Worm (Caenorhabditis elegans) whole organism, early embryonic: ENCODE data around the gene srx-125.

Source experiments
- B0310.2 ChIP-seq: sonication (generic microtip); optimal IDR thresholded peaks from 2 replicates; lab custom pipeline; 2016; ENCODE audit warnings: mild to moderate bottlenecking, missing genetic modification characterization, missing compliant biosample characterization
- F13C5.2 ChIP-seq: sonication (generic microtip); optimal IDR thresholded peaks from 2 replicates; lab custom pipeline; 2017; ENCODE audit warnings: mild to moderate bottlenecking, missing genetic modification characterization, inconsistent platforms, missing compliant biosample characterization
- aly-1 ChIP-seq: sonication (generic microtip); optimal IDR thresholded peaks from 2 replicates; lab custom pipeline; 2016; ENCODE audit warnings: missing genetic modification characterization, missing compliant biosample characterization
- ama-1 ChIP-seq: fragments of 150-350 bp; optimal IDR thresholded peaks from 2 replicates; lab custom pipeline; 2014
- ceh-13 ChIP-seq: fragments of 200-800 bp; sonication (Bioruptor generic); optimal IDR thresholded peaks from 2 replicates; lab custom pipeline; 2018; ENCODE audit warnings: mild to moderate bottlenecking, missing genetic modification characterization, missing compliant biosample characterization
- ceh-36 ChIP-seq: sonication (generic microtip); optimal IDR thresholded peaks from 2 replicates; lab custom pipeline; 2016; ENCODE audit warnings: missing genetic modification characterization, inconsistent platforms, missing compliant biosample characterization
- ets-7 ChIP-seq: sonication (generic microtip); optimal IDR thresholded peaks from 2 replicates; lab custom pipeline; 2016; ENCODE audit warnings: missing genotype, missing genetic modification characterization, missing compliant biosample characterization
- flt-1 ChIP-seq: fragments of 200-800 bp; sonication (Bioruptor generic); IDR thresholded peaks from 2 replicates; pipeline ENCODE4 v1.3.6; 2022; ENCODE audit warnings: missing genetic modification characterization, missing compliant biosample characterization
- hmbx-1 ChIP-seq: sonication (generic microtip); optimal IDR thresholded peaks from 2 replicates; lab custom pipeline; 2016; ENCODE audit warnings: mild to moderate bottlenecking, missing genetic modification characterization, missing compliant biosample characterization
- hmg-4 ChIP-seq: fragments of 200-800 bp; sonication (Bioruptor generic); optimal IDR thresholded peaks from 2 replicates; lab custom pipeline; 2018; ENCODE audit warnings: mild to moderate bottlenecking, missing genetic modification characterization, missing compliant biosample characterization
- hnd-1 ChIP-seq: sonication (generic microtip); optimal IDR thresholded peaks from 2 replicates; lab custom pipeline; 2016; ENCODE audit warnings: missing genetic modification characterization, missing compliant biosample characterization
- pes-1 ChIP-seq: fragments of 200-800 bp; sonication (Bioruptor generic); IDR thresholded peaks from 2 replicates; pipeline ENCODE4 v1.3.6; 2022; ENCODE audit warnings: missing genetic modification reagents, missing genetic modification characterization, missing compliant biosample characterization
- scrt-1 ChIP-seq: fragments of 200-800 bp; sonication (Bioruptor generic); IDR thresholded peaks from 2 replicates; pipeline ENCODE4 v1.3.6; 2022; ENCODE audit warnings: missing genetic modification characterization, missing compliant biosample characterization
- sea-1 ChIP-seq: fragments of 200-800 bp; sonication (Bioruptor generic); conservative IDR thresholded peaks from 2 replicates; pipeline ENCODE4 v1.3.6; 2022; ENCODE audit warnings: missing genetic modification characterization, missing compliant biosample characterization
- tbx-11 ChIP-seq: fragments of 200-800 bp; sonication (Bioruptor generic); IDR thresholded peaks from 2 replicates; pipeline ENCODE4 v1.3.6; 2022; ENCODE audit warnings: missing genetic modification characterization, missing compliant biosample characterization
- tbx-37 ChIP-seq: fragments of 200-800 bp; sonication (Bioruptor generic); conservative IDR thresholded peaks from 2 replicates; pipeline ENCODE4 v1.3.6; 2022; ENCODE audit warnings: missing genetic modification reagents, missing genetic modification characterization, missing compliant biosample characterization
- tra-4 ChIP-seq: sonication (generic microtip); optimal IDR thresholded peaks from 2 replicates; lab custom pipeline; 2017; ENCODE audit warnings: missing genetic modification characterization, missing compliant biosample characterization

srx-125 gene

ce11 chrV:13334447-13334846 lies 32.7 kb upstream of the srx-125 start:
- no peak for TF ChIP-seq hmbx-1 (tag; lab: Kevin White, UChicago)
- TF ChIP-seq scrt-1 (GFP tag; lab: Robert Waterston, UW) = no peak
- no peak for TF ChIP-seq F13C5.2 (tag; lab: Kevin White, UChicago)
- no peak for TF ChIP-seq hmg-4
- TF ChIP-seq hnd-1 = no peak
- no peak for TF ChIP-seq sea-1
- TF ChIP-seq ets-7 (tag; lab: Kevin White, UChicago) = no peak
- TF ChIP-seq pes-1 (GFP tag; lab: Robert Waterston, UW) = no peak
- no peak for TF ChIP-seq ceh-13 (GFP tag; lab: Kevin White, UChicago)
- no peak for TF ChIP-seq ceh-36 (tag; lab: Kevin White, UChicago)
- TF ChIP-seq flt-1 (GFP tag; lab: Robert Waterston, UW) = no peak
- TF ChIP-seq tbx-11 (GFP tag; lab: Robert Waterston, UW) = no peak
- TF ChIP-seq aly-1 (tag; lab: Kevin White, UChicago) = no peak
- no peak for TF ChIP-seq B0310.2 (tag; lab: Kevin White, UChicago)
- no peak for TF ChIP-seq tbx-37
- no peak for TF ChIP-seq tra-4 (tag; lab: Kevin White, UChicago)
- TF ChIP-seq ama-1 (lab: Kevin White, UChicago) = no peak

- no peak for TF ChIP-seq flt-1 (GFP tag; lab: Robert Waterston, UW)
- TF ChIP-seq tra-4 (tag; lab: Kevin White, UChicago) = no peak
- no peak for TF ChIP-seq B0310.2 (tag; lab: Kevin White, UChicago)
- no peak for TF ChIP-seq hmg-4
- no peak for TF ChIP-seq hmbx-1 (tag; lab: Kevin White, UChicago)
- no peak for TF ChIP-seq F13C5.2 (tag; lab: Kevin White, UChicago)
Observed at ce11 chrV:13335883-13336419, 31.2 kb upstream of the srx-125 start, which contains the start of gene C50B6.9. Gene C50B6.9, plus strand, starts transcription at chrV:13336369.

- TF ChIP-seq ceh-13 (GFP tag; lab: Kevin White, UChicago) (no peak), B0310.2 (tag; lab: Kevin White, UChicago) (no peak), hnd-1 (no peak), tbx-37 (no peak), sea-1 (no peak), tbx-11 (GFP tag; lab: Robert Waterston, UW) (no peak), hmbx-1 (tag; lab: Kevin White, UChicago) (no peak), hmg-4 (no peak), ets-7 (tag; lab: Kevin White, UChicago) (no peak), flt-1 (GFP tag; lab: Robert Waterston, UW) (no peak), ama-1 (lab: Kevin White, UChicago) (no peak), tra-4 (tag; lab: Kevin White, UChicago) (no peak), pes-1 (GFP tag; lab: Robert Waterston, UW) (no peak), aly-1 (tag; lab: Kevin White, UChicago) (no peak), scrt-1 (GFP tag; lab: Robert Waterston, UW) (no peak)
Observed at ce11 chrV:13338037-13338436, 29.1 kb upstream of the srx-125 start.

- TF ChIP-seq hmg-4 (no peak), F13C5.2 (tag; lab: Kevin White, UChicago) (no peak), tbx-11 (GFP tag; lab: Robert Waterston, UW) (no peak), B0310.2 (tag; lab: Kevin White, UChicago) (no peak), flt-1 (GFP tag; lab: Robert Waterston, UW) (no peak), scrt-1 (GFP tag; lab: Robert Waterston, UW) (no peak)
Observed at ce11 chrV:13339633-13340290, 27.4 kb upstream of the srx-125 start, which contains the start of the genes str-4 and lgc-48. Gene str-4, minus strand, starts transcription at chrV:13339733. Gene lgc-48, plus strand, starts transcription at chrV:13340240.

ce11 chrV:13342235-13342634 lies 24.9 kb upstream of the srx-125 start:
- TF ChIP-seq B0310.2 (tag; lab: Kevin White, UChicago) (no peak), hmg-4 (no peak)

ce11 chrV:13345867-13346328 lies 21.2 kb upstream of the srx-125 start, which contains the start of gene twk-43:
Gene twk-43, plus strand, starts transcription at chrV:13346278.
- TF ChIP-seq ceh-13 (GFP tag; lab: Kevin White, UChicago) = no peak
- no peak for TF ChIP-seq flt-1 (GFP tag; lab: Robert Waterston, UW)

- no peak for TF ChIP-seq ama-1 (lab: Kevin White, UChicago)
- no peak for TF ChIP-seq hmbx-1 (tag; lab: Kevin White, UChicago)
- no peak for TF ChIP-seq tra-4 (tag; lab: Kevin White, UChicago)
- no peak for TF ChIP-seq B0310.2 (tag; lab: Kevin White, UChicago)
- TF ChIP-seq hnd-1 = no peak
- TF ChIP-seq sea-1 = no peak
- no peak for TF ChIP-seq ets-7 (tag; lab: Kevin White, UChicago)
- TF ChIP-seq F13C5.2 (tag; lab: Kevin White, UChicago) = no peak
- TF ChIP-seq tbx-37 = no peak
- TF ChIP-seq tbx-11 (GFP tag; lab: Robert Waterston, UW) = no peak
- no peak for TF ChIP-seq ceh-13 (GFP tag; lab: Kevin White, UChicago)
- no peak for TF ChIP-seq pes-1 (GFP tag; lab: Robert Waterston, UW)
- TF ChIP-seq ceh-36 (tag; lab: Kevin White, UChicago) = no peak
- no peak for TF ChIP-seq flt-1 (GFP tag; lab: Robert Waterston, UW)
- TF ChIP-seq aly-1 (tag; lab: Kevin White, UChicago) = no peak
Observed at ce11 chrV:13350302-13350701, 16.8 kb upstream of the srx-125 start.
